Worm (Caenorhabditis elegans): Measurements from ENCODE around the gene T01E8.1.

The T01E8.1 gene

DNA sequence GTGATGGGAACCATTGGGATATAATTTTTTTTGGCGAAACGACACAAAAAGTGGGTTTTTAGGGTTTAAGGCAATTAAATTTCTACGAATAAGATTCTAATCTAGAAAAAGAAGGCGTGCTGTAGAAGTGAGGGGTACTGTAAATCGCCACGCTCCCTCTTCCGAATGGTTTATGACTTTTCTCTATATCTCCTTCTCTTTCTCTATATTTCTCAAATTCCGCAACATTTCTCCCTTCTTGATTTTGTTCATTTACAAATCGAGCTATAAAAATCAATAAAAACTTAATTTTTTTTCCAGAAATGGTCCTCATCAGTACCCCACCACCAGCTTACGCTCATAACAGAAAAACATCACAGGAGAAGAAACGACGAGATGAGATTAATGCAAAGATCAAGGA lies 11.6 kb downstream of the T01E8.1 start, which contains the start of gene ref-1:
ref-1 (plus strand) TSS at position 301 of the 400 bp plus-strand sequence.
- TF ChIP-seq jun-1 (tag; optimal IDR thresholded peaks at IDR 0.05): no peak
- no peak for TF ChIP-seq unc-62 (GFP tag; optimal IDR thresholded peaks at IDR 0.05)
- no peak for TF ChIP-seq pha-4 (tag; optimal IDR thresholded peaks at IDR 0.05)
- no peak for TF ChIP-seq unc-39 (tag; optimal IDR thresholded peaks at IDR 0.05)
- TF ChIP-seq nhr-76 (tag; optimal IDR thresholded peaks at IDR 0.05): no peak
- no peak for TF ChIP-seq fkh-10 (GFP tag; optimal IDR thresholded peaks at IDR 0.05)
- TF ChIP-seq nfya-1 (tag; optimal IDR thresholded peaks at IDR 0.05; ENCODE audit: insufficient read depth): no peak
- TF ChIP-seq skn-1 (tag; optimal IDR thresholded peaks at IDR 0.05): no peak
- no peak for TF ChIP-seq zag-1 (tag; optimal IDR thresholded peaks at IDR 0.05)

DNA sequence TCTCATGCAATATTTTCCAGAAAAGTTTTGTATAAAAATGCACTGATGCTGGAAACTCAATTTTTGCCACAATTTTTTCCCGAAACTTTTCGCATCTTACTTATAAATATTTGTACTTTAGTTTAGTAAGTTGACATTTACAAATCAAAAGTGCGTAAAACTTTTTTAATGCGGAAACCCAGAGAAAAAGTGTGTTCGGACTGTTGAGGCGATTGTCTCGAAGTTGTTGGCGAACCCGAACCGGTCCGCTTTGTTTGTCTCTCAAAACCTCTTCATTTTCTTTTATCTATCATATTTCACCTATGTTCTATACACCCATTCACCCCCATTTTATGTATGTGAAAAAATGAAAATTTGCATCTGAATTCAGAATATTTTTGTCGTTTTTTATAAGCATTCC lies 14.1 kb downstream of the T01E8.1 start:
- TF ChIP-seq nhr-43 (tag; optimal IDR thresholded peaks at IDR 0.05; ENCODE audit: poor library complexity, severe bottlenecking): peak; percentile 3
- peak; percentile 43 for TF ChIP-seq nhr-23 (tag; optimal IDR thresholded peaks at IDR 0.05)
- peak; percentile 64 for TF ChIP-seq nhr-25 (tag; optimal IDR thresholded peaks at IDR 0.05)
- TF ChIP-seq lsy-12 (tag; optimal IDR thresholded peaks at IDR 0.05): no peak
- no peak for TF ChIP-seq nhr-11 (tag; optimal IDR thresholded peaks at IDR 0.05)
- TF ChIP-seq zag-1 (tag; optimal IDR thresholded peaks at IDR 0.05): no peak
- peak; percentile 62 for TF ChIP-seq pha-4 (tag; optimal IDR thresholded peaks at IDR 0.05)
- TF ChIP-seq nhr-77 (tag; optimal IDR thresholded peaks at IDR 0.05): no peak
- no peak for TF ChIP-seq unc-62 (GFP tag; optimal IDR thresholded peaks at IDR 0.05)

DNA sequence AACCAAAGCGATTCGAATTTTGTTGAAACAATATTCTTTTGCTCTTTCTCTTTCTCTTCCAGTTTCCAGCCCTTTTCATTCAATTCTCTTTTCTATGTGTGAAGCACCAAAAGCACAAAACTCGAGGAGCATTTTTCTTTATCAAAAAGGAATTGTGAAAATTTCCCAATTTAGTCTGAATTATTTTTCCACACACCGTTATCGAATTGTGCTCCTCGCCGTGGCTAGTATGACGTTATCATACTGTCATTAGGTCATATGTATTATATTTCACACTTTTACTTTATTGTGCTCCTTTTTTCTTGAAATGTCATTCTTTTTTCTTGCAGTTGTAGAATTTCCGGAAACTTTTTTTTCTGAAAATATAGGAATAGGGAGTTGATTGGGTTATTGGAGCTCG lies 15.1 kb downstream of the T01E8.1 start:
- TF ChIP-seq pha-4 (tag; optimal IDR thresholded peaks at IDR 0.05) (peak; percentile 35), pqm-1 (tag; optimal IDR thresholded peaks at IDR 0.05) (peak; percentile 76), elt-2 (tag; optimal IDR thresholded peaks at IDR 0.05) (peak; percentile 83), fos-1 (tag; optimal IDR thresholded peaks at IDR 0.05) (no peak), skn-1 (tag; optimal IDR thresholded peaks at IDR 0.05) (no peak)

DNA sequence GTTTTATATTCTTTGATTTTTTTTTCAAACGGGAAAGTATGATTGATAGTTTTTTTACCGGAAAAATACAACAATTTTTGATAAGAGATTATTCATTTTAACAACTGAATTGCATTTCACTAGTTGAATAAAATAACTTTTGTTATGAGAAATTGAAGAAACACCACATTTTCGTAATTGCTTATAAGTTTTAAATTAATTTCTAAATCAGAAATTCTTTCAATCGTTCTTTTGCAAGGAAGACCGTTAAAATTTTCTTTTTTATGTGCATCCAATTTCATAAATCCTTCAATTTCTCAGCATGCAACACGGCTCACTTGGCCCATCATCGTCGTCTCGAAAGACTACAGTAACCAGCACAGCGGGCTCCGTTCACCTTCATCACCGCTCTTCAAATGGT lies 16.1 kb downstream of the T01E8.1 start, which contains the start of gene plc-3:
plc-3 (plus strand) TSS at position 301 of the 400 bp plus-strand sequence.
- TF ChIP-seq nhr-237 (tag; optimal IDR thresholded peaks at IDR 0.05) (no peak), jun-1 (tag; optimal IDR thresholded peaks at IDR 0.05) (no peak), nhr-77 (tag; optimal IDR thresholded peaks at IDR 0.05) (no peak), ZK546.5 (tag; optimal IDR thresholded peaks at IDR 0.05) (no peak), nhr-43 (tag; optimal IDR thresholded peaks at IDR 0.05; ENCODE audit: poor library complexity, severe bottlenecking) (no peak), nhr-23 (tag; optimal IDR thresholded peaks at IDR 0.05) (no peak), fkh-10 (GFP tag; optimal IDR thresholded peaks at IDR 0.05) (no peak), nhr-67 (tag; optimal IDR thresholded peaks at IDR 0.05) (no peak), zag-1 (tag; optimal IDR thresholded peaks at IDR 0.05) (no peak), ama-1 (optimal IDR thresholded peaks at IDR 0.05) (no peak), elt-1 (tag; optimal IDR thresholded peaks at IDR 0.05) (no peak), mml-1 (tag; optimal IDR thresholded peaks at IDR 0.05) (no peak), fkh-2 (tag; optimal IDR thresholded peaks at IDR 0.05) (no peak)

DNA sequence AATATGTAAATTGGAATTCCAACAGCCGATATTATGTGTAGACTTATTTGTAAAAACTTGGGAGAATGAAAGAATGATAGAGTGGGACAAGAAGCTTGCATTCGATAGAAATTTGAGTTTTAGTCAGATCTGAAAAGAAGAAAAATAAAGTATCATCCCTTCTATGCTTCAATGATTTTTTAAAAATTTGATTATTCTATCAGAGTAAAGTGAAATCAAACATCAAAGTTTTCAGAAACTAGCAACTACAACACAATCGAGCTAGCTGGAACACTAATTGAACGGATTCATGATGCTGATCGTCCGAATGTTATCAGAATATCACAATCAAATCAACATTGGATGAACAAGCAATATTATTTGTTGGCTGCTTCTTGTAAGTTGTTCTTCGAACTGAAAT lies 20.5 kb downstream of the T01E8.1 start, which contains the start of gene srh-135:
srh-135 (minus strand) TSS at position 101 of the 400 bp plus-strand sequence.
- TF ChIP-seq elt-1 (tag; optimal IDR thresholded peaks at IDR 0.05) (no peak), nhr-237 (tag; optimal IDR thresholded peaks at IDR 0.05) (no peak), nhr-67 (tag; optimal IDR thresholded peaks at IDR 0.05) (no peak), fkh-2 (tag; optimal IDR thresholded peaks at IDR 0.05) (no peak), jun-1 (tag; optimal IDR thresholded peaks at IDR 0.05) (no peak), nhr-11 (tag; optimal IDR thresholded peaks at IDR 0.05) (no peak), R02D3.7 (tag; optimal IDR thresholded peaks at IDR 0.05) (no peak), mdl-1 (tag; optimal IDR thresholded peaks at IDR 0.05) (no peak), mml-1 (tag; optimal IDR thresholded peaks at IDR 0.05) (no peak), nhr-43 (tag; optimal IDR thresholded peaks at IDR 0.05; ENCODE audit: poor library complexity, severe bottlenecking) (no peak), daf-12 (tag; optimal IDR thresholded peaks at IDR 0.05) (no peak), unc-62 (GFP tag; optimal IDR thresholded peaks at IDR 0.05) (no peak), snpc-4 (tag; optimal IDR thresholded peaks at IDR 0.05) (no peak), ama-1 (optimal IDR thresholded peaks at IDR 0.05) (no peak)

DNA sequence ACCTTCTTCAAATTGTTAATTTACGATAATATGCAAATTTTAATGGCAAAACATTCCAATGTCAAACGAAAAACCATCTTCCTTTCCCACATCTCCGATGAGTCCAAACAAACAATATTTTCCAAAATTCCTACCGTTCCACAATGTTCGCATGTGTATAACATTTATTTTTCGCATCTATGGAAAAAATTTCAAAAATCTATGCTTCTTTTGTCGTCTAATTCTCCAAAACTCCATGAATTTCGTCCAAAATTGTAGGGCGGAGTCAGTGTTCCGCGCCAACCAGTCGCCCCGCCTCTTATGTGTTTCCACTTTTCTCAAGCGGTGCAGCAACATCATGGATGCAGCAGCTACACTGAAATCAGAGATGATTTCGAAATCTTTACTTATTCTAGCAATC lies 24.4 kb downstream of the T01E8.1 start, which contains the start of gene T01E8.8:
T01E8.8 (plus strand) TSS at position 301 of the 400 bp plus-strand sequence.
- TF ChIP-seq tbx-2 (tag; optimal IDR thresholded peaks at IDR 0.05) (no peak), ztf-4 (tag; optimal IDR thresholded peaks at IDR 0.05) (no peak), nhr-23 (tag; optimal IDR thresholded peaks at IDR 0.05) (no peak), nhr-25 (tag; optimal IDR thresholded peaks at IDR 0.05) (no peak), ceh-16 (tag; optimal IDR thresholded peaks at IDR 0.05) (no peak), lin-39 (tag; optimal IDR thresholded peaks at IDR 0.05) (no peak), unc-39 (tag; optimal IDR thresholded peaks at IDR 0.05) (no peak), nfya-1 (tag; optimal IDR thresholded peaks at IDR 0.05; ENCODE audit: insufficient read depth) (no peak), ceh-82 (tag; optimal IDR thresholded peaks at IDR 0.05) (no peak)

All from whole organism, L3 larva.